Worm (Caenorhabditis elegans) whole organism, young adult: ENCODE results near the gene tag-343.

ENCODE experiments used
- F10E7.11 ChIP-seq: sonication (generic microtip); optimal IDR thresholded peaks from 2 replicates; lab custom pipeline; 2017; ENCODE audit warnings: mild to moderate bottlenecking, missing genetic modification characterization, moderate library complexity, missing compliant biosample characterization
- ama-1 ChIP-seq, 3 experiments: fragments of 150-350 bp in 1 of 3; sonication (generic microtip) in 2 of 3; optimal IDR thresholded peaks; 2 replicates each; lab custom pipeline; 2014 to 2018; ENCODE audit warnings: missing biosample characterization in 2 of 3, missing genetic modification characterization in 2 of 3, missing genetic modification reagents in 2 of 3
- atf-7 ChIP-seq: sonication (generic microtip); optimal IDR thresholded peaks from 2 replicates; lab custom pipeline; 2017; ENCODE audit warnings: mild to moderate bottlenecking, missing genetic modification characterization, missing compliant biosample characterization
- lsy-27 ChIP-seq: sonication (generic microtip); optimal IDR thresholded peaks from 2 replicates; lab custom pipeline; 2017; ENCODE audit warnings: missing genetic modification characterization, mild to moderate bottlenecking, missing compliant biosample characterization, antibody characterized with exemption, missing genotype, borderline replicate concordance; ENCODE audit not compliant: insufficient read depth
- sea-2 ChIP-seq: fragments of 200-800 bp; sonication (Bioruptor generic); IDR thresholded peaks from 2 replicates; pipeline ENCODE4 v1.3.6; 2022; ENCODE audit warnings: missing genetic modification characterization, missing compliant biosample characterization
- unc-130 ChIP-seq: sonication (generic microtip); optimal IDR thresholded peaks from 2 replicates; lab custom pipeline; 2016; ENCODE audit warnings: missing genetic modification reagents, missing genetic modification characterization, missing compliant biosample characterization
- unc-62 ChIP-seq: fragments of 150-350 bp; optimal IDR thresholded peaks from 2 replicates; lab custom pipeline; 2014; ENCODE audit warnings: missing biosample characterization, missing genetic modification reagents, missing genetic modification characterization

- TF ChIP-seq unc-130 (GFP tag; lab: Kevin White, UChicago) (no peak), sea-2 (GFP tag; lab: Robert Waterston, UW) (no peak), F10E7.11 (tag; lab: Kevin White, UChicago) (no peak), atf-7 (tag; lab: Kevin White, UChicago) (no peak), ama-1 (optimal IDR thresholded peaks at IDR 0.05; lab: Kevin White, UChicago) (no peak), ama-1 (GFP tag; optimal IDR thresholded peaks at IDR 0.05; lab: Kevin White, UChicago) (no peak), lsy-27 (tag; lab: Kevin White, UChicago) (no peak), unc-62 (GFP tag; lab: Kevin White, UChicago) (no peak)
Measured at ce11 chrX:16633052-16633451, 41.5 kb downstream of the tag-343 start, which contains the start of gene C06G1.1.
